Worm (Caenorhabditis elegans): ENCODE measurements around the gene algn-9.

Gene algn-9

ce11 chrII:10544374-10544908 lies 39.7 kb upstream of the algn-9 start (continued):
- TF ChIP-seq mxl-3 (GFP tag; optimal IDR thresholded peaks at IDR 0.05) = no peak
- TF ChIP-seq dmd-9 (GFP tag; IDR thresholded peaks at IDR 0.05) = no peak
- no peak for TF ChIP-seq Y5F2A.4 (GFP tag; optimal IDR thresholded peaks at IDR 0.05)
- no peak for TF ChIP-seq ceh-20 (GFP tag; IDR thresholded peaks at IDR 0.05)
- peak; percentile 3 for TF ChIP-seq dve-1 (tag; optimal IDR thresholded peaks at IDR 0.05; ENCODE audit: insufficient read depth)
- TF ChIP-seq zip-11 (GFP tag; IDR thresholded peaks at IDR 0.05) = no peak
- peak; percentile 25 for TF ChIP-seq duxl-1 (tag; optimal IDR thresholded peaks at IDR 0.05; ENCODE audit: poor library complexity)
- no peak for TF ChIP-seq dmd-8 (GFP tag; IDR thresholded peaks at IDR 0.05)
- TF ChIP-seq ceh-62 (tag; optimal IDR thresholded peaks at IDR 0.05) = no peak
- no peak for TF ChIP-seq fos-1 (tag; optimal IDR thresholded peaks at IDR 0.05)
- TF ChIP-seq dpl-1 (GFP tag; optimal IDR thresholded peaks at IDR 0.05) = no peak
- no peak for TF ChIP-seq daf-16 (GFP tag; optimal IDR thresholded peaks at IDR 0.05)
- TF ChIP-seq daf-16 (tag; optimal IDR thresholded peaks at IDR 0.05) = no peak
- no peak for TF ChIP-seq F10B5.3 (tag; optimal IDR thresholded peaks at IDR 0.05)
- 0 out of 2 replicates have a peak, but pooled peaks have one; percentile 9 for TF ChIP-seq T26A8.4 (GFP tag; IDR thresholded peaks at IDR 0.05)
- 0 out of 4 replicates have a peak, but pooled peaks of 1 of the 2 experiments have one; percentile 65 for TF ChIP-seq madf-5 (GFP tag; IDR thresholded peaks at IDR 0.05)
- no peak for TF ChIP-seq daf-12 (tag; optimal IDR thresholded peaks at IDR 0.05)
- TF ChIP-seq php-3 (GFP tag; IDR thresholded peaks at IDR 0.05) = no peak
- no peak for TF ChIP-seq nhr-10 (tag; optimal IDR thresholded peaks at IDR 0.05)

ce11 chrII:10545213-10545612 lies 38.9 kb upstream of the algn-9 start:
- TF ChIP-seq arid-1 (GFP tag; conservative IDR thresholded peaks at IDR 0.05) (peak; percentile 50; the same call in 1 of the 2 replicates), F49E8.2 (tag; optimal IDR thresholded peaks at IDR 0.05; ENCODE audit: borderline replicate concordance) (peak; percentile 23), sdz-12 (GFP tag; optimal IDR thresholded peaks at IDR 0.05) (peak; percentile 68), ctbp-1 (GFP tag; IDR thresholded peaks at IDR 0.05) (peak; percentile 36; the same call in 1 of the 2 replicates), hmg-1.1 (GFP tag; IDR thresholded peaks at IDR 0.05) (0 out of 2 replicates have a peak, but pooled peaks have one; percentile 5), nhr-25 (tag; optimal IDR thresholded peaks at IDR 0.05; ENCODE audit: borderline replicate concordance, insufficient read depth) (peak; percentile 3), Y75B8A.6 (GFP tag; IDR thresholded peaks at IDR 0.05) (peak; percentile 75; the same call in 1 of the 2 replicates), pha-4 (GFP tag; IDR thresholded peaks at IDR 0.05) (0 out of 2 replicates have a peak, but pooled peaks have one; percentile 27), pha-4 (tag; optimal IDR thresholded peaks at IDR 0.05) (no peak), vab-7 (GFP tag; IDR thresholded peaks at IDR 0.05) (no peak), ZK337.2 (GFP tag; IDR thresholded peaks at IDR 0.05) (0 out of 2 replicates have a peak, but pooled peaks have one; percentile 30), lim-7 (GFP tag; IDR thresholded peaks at IDR 0.05) (0 out of 2 replicates have a peak, but pooled peaks have one; percentile 55), mxl-2 (GFP tag; conservative IDR thresholded peaks at IDR 0.05) (no peak), madf-5 (GFP tag; IDR thresholded peaks at IDR 0.05) (peak in 1 of 2 experiments; percentile 49; a peak in 1 of 4 replicates), mdt-29 (GFP tag; IDR thresholded peaks at IDR 0.05) (no peak; the same call in 1 of the 2 replicates), zfp-3 (GFP tag; conservative IDR thresholded peaks at IDR 0.05) (0 out of 2 replicates have a peak, but pooled peaks have one; percentile 24), aha-1 (tag) (peak; percentile 99), T20F7.1 (GFP tag; optimal IDR thresholded peaks at IDR 0.05) (peak; percentile 2), snpc-1.2 (GFP tag; IDR thresholded peaks at IDR 0.05) (peak; percentile 64; the same call in 1 of the 2 replicates), lin-1 (GFP tag; IDR thresholded peaks at IDR 0.05) (peak; percentile 15; the same call in 1 of the 2 replicates), egl-43 (GFP tag; IDR thresholded peaks at IDR 0.05) (peak; percentile 50), lin-38 (GFP tag; IDR thresholded peaks at IDR 0.05) (peak; percentile 42; the same call in 1 of the 2 replicates), spr-3 (GFP tag; optimal IDR thresholded peaks at IDR 0.05) (no peak), egl-27 (tag; optimal IDR thresholded peaks at IDR 0.05) (no peak), lin-13 (GFP tag; optimal IDR thresholded peaks at IDR 0.05) (peak; percentile 69), ama-1 (optimal IDR thresholded peaks at IDR 0.05) (peak; percentile 84)

All from whole organism, L4 larva.